Worm (Caenorhabditis elegans) whole organism, late embryonic: ENCODE data around the gene F37A8.1.

Experiments
- ama-1 ChIP-seq: fragments of 150-350 bp; optimal IDR thresholded peaks from 2 replicates; lab custom pipeline; 2014
- elt-2 ChIP-seq: sonication (generic microtip); optimal IDR thresholded peaks from 2 replicates; lab custom pipeline; 2016; ENCODE audit warnings: missing genetic modification reagents, missing genetic modification characterization, missing compliant biosample characterization
- mec-3 ChIP-seq: sonication (generic microtip); optimal IDR thresholded peaks from 2 replicates; lab custom pipeline; 2016; ENCODE audit warnings: borderline replicate concordance, missing genetic modification characterization, missing compliant biosample characterization
- nhr-11 ChIP-seq: fragments of 150-350 bp; optimal IDR thresholded peaks from 2 replicates; lab custom pipeline; 2014; ENCODE audit warnings: missing biosample characterization, missing genetic modification characterization

DNA sequence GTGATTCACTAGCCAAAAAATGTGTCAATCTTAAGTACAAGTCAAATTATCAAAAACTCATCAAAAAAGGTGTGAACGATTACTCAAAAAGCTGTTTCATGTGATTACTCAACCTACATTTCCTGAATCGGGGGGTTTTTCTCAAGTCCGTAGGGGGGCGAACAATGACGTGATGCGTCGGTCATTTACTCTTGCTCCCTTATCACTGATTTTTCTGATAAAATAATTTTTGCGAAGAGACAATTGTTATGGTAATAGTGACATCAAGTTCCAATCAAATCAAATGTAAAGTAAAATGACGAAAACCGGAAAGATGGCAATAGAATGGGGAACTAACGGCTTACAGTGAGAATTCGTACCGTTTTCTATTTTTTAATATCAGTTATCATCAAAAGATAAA, 34.2 kb upstream of the F37A8.1 start:
- TF ChIP-seq nhr-11 (tag; lab: Kevin White, UChicago) (no peak), elt-2 (tag; lab: Kevin White, UChicago) (peak; percentile 30), ama-1 (lab: Kevin White, UChicago) (no peak), mec-3 (no peak)
